Worm (Caenorhabditis elegans): ENCODE results near the gene ascc-1.

ce11 chrII:12685-13084 lies 44.8 kb upstream of the ascc-1 start, which contains the start of gene best-3:
- TF ChIP-seq pqm-1 (tag; optimal IDR thresholded peaks at IDR 0.05), result no peak
- no peak for TF ChIP-seq ama-1 (optimal IDR thresholded peaks at IDR 0.05)
- no peak for TF ChIP-seq ceh-9 (tag; optimal IDR thresholded peaks at IDR 0.05)
- no peak for TF ChIP-seq ztf-11 (tag; optimal IDR thresholded peaks at IDR 0.05)
- TF ChIP-seq egl-5 (tag; optimal IDR thresholded peaks at IDR 0.05), result no peak
- no peak for TF ChIP-seq lin-15B (tag; optimal IDR thresholded peaks at IDR 0.05)
- no peak for TF ChIP-seq pha-4 (tag; optimal IDR thresholded peaks at IDR 0.05)
- TF ChIP-seq hmg-11 (tag; optimal IDR thresholded peaks at IDR 0.05), result no peak
- TF ChIP-seq elt-2 (tag; optimal IDR thresholded peaks at IDR 0.05), result no peak
- no peak for TF ChIP-seq nhr-12 (tag; optimal IDR thresholded peaks at IDR 0.05)
- no peak for TF ChIP-seq ceh-82 (tag; optimal IDR thresholded peaks at IDR 0.05)
- TF ChIP-seq snpc-4 (tag; optimal IDR thresholded peaks at IDR 0.05), result no peak
- no peak for TF ChIP-seq fos-1 (tag; optimal IDR thresholded peaks at IDR 0.05)
- TF ChIP-seq zag-1 (tag; optimal IDR thresholded peaks at IDR 0.05), result no peak
